Worm (Caenorhabditis elegans) whole organism, L4 larva: ENCODE data around the gene ctsa-4.1.

Experiments used
- T26A8.4 ChIP-seq: fragments of 200-800 bp; sonication (Bioruptor generic); IDR thresholded peaks from 2 replicates; pipeline ENCODE4 v1.3.6; 2022; ENCODE audit warnings: missing genetic modification characterization, missing compliant biosample characterization
- dve-1 ChIP-seq: sonication (generic microtip); optimal IDR thresholded peaks from 2 replicates; lab custom pipeline; 2017; ENCODE audit warnings: antibody characterized with exemption, mild to moderate bottlenecking, missing genetic modification characterization, missing compliant biosample characterization; ENCODE audit not compliant: insufficient read depth
- egl-43 ChIP-seq: fragments of 200-800 bp; sonication (Bioruptor generic); IDR thresholded peaks from 2 replicates; pipeline ENCODE4 v1.3.6; 2022; ENCODE audit warnings: missing genetic modification reagents, missing genetic modification characterization, missing compliant biosample characterization
- lin-29 ChIP-seq: fragments of 200-800 bp; sonication (Bioruptor generic); IDR thresholded peaks from 2 replicates; pipeline ENCODE4 v1.3.6; 2022; ENCODE audit warnings: missing genetic modification reagents, missing genetic modification characterization, missing compliant biosample characterization
- lir-3 ChIP-seq: sonication (generic microtip); optimal IDR thresholded peaks from 2 replicates; lab custom pipeline; 2016; ENCODE audit warnings: mild to moderate bottlenecking, missing genetic modification characterization, missing compliant biosample characterization
- nhr-11 ChIP-seq: fragments of 150-350 bp; optimal IDR thresholded peaks from 2 replicates; lab custom pipeline; 2014; ENCODE audit warnings: missing biosample characterization, missing genetic modification characterization
- ztf-11 ChIP-seq: fragments of 150-350 bp; optimal IDR thresholded peaks from 2 replicates; lab custom pipeline; 2014; ENCODE audit warnings: missing biosample characterization, missing genetic modification characterization

DNA sequence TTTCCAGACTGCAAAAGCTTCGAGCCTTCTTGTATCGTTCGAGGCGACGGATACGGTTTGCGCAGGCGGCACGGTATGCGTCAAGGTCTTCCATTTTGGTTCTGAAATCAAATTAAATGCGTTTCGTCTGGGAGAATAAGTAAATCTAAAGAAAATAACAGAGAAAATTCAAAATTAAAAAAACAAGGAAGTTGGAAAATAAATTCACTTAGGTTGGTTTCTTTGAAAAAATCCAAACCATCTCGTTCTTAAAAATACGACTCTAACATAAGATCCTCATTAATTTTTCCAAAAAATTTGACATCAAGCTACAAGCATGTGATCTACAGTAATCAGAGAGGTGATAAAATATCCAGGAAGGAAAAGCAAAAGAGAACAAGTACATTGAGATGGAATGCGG, 43.4 kb downstream of the ctsa-4.1 start, which contains the start of gene T25D10.4:
- TF ChIP-seq dve-1 (tag; lab: Kevin White, UChicago), result no peak
- TF ChIP-seq ztf-11, result no peak
- no peak for TF ChIP-seq T26A8.4
- TF ChIP-seq egl-43 (GFP tag; lab: Robert Waterston, UW), result no peak
- no peak for TF ChIP-seq lin-29 (GFP tag; lab: Robert Waterston, UW)
- TF ChIP-seq nhr-11 (tag; lab: Kevin White, UChicago), result no peak
- no peak for TF ChIP-seq lir-3 (tag; lab: Kevin White, UChicago)
